Worm (Caenorhabditis elegans) whole organism, L4 larva: Measurements from ENCODE around the gene cutl-23.
A peak's percentile ranks its signal among the peaks of the same experiment; 100 is the strongest.

ENCODE experiments used
- F37D6.2 ChIP-seq: sonication (generic microtip); optimal IDR thresholded peaks from 2 replicates; lab custom pipeline; 2016; ENCODE audit warnings: mild to moderate bottlenecking, missing genetic modification characterization, missing compliant biosample characterization
- Y75B8A.6 ChIP-seq: fragments of 200-800 bp; sonication (Bioruptor generic); IDR thresholded peaks from 2 replicates; pipeline ENCODE4 v1.3.6; 2022; ENCODE audit warnings: missing genetic modification reagents, missing genetic modification characterization, missing compliant biosample characterization
- aha-1 ChIP-seq: fragments of 150-350 bp; peaks from one replicate; lab custom pipeline; 2014; ENCODE audit warnings: missing biosample characterization, missing genetic modification characterization
- aly-2 ChIP-seq: sonication (generic microtip); optimal IDR thresholded peaks from 2 replicates; lab custom pipeline; 2018; ENCODE audit warnings: missing biosample characterization, missing genetic modification characterization
- ceh-20 ChIP-seq: fragments of 200-800 bp; sonication (Bioruptor generic); IDR thresholded peaks from 2 replicates; pipeline ENCODE4 v1.3.6; 2022; ENCODE audit warnings: missing genetic modification reagents, missing genetic modification characterization, missing compliant biosample characterization
- ctbp-1 ChIP-seq: fragments of 200-800 bp; sonication (Bioruptor generic); IDR thresholded peaks from 2 replicates; pipeline ENCODE4 v1.3.6; 2022; ENCODE audit warnings: missing genetic modification reagents, missing genetic modification characterization, missing compliant biosample characterization
- daf-8 ChIP-seq: fragments of 200-800 bp; sonication (Bioruptor generic); IDR thresholded peaks from 2 replicates; pipeline ENCODE4 v1.3.6; 2022; ENCODE audit warnings: missing genetic modification characterization, missing compliant biosample characterization
- dmd-6 ChIP-seq: fragments of 200-800 bp; sonication (Bioruptor generic); IDR thresholded peaks from 2 replicates; pipeline ENCODE4 v1.3.6; 2022; ENCODE audit warnings: missing genetic modification reagents, missing genetic modification characterization, missing compliant biosample characterization
- dmd-9 ChIP-seq: fragments of 200-800 bp; sonication (Bioruptor generic); IDR thresholded peaks from 2 replicates; pipeline ENCODE4 v1.3.6; 2022; ENCODE audit warnings: missing genetic modification reagents, missing genetic modification characterization, missing compliant biosample characterization
- dpl-1 ChIP-seq: fragments of 150-350 bp; optimal IDR thresholded peaks from 2 replicates; lab custom pipeline; 2014; ENCODE audit warnings: missing biosample characterization, missing genetic modification reagents, missing genetic modification characterization
- duxl-1 ChIP-seq: sonication (generic microtip); optimal IDR thresholded peaks from 2 replicates; lab custom pipeline; 2016; ENCODE audit warnings: mild to moderate bottlenecking, missing genetic modification characterization, moderate library complexity, missing compliant biosample characterization; ENCODE audit not compliant: poor library complexity
- dve-1 ChIP-seq: sonication (generic microtip); optimal IDR thresholded peaks from 2 replicates; lab custom pipeline; 2017; ENCODE audit warnings: antibody characterized with exemption, mild to moderate bottlenecking, missing genetic modification characterization, missing compliant biosample characterization; ENCODE audit not compliant: insufficient read depth
- fkh-10 ChIP-seq: fragments of 150-350 bp; optimal IDR thresholded peaks from 2 replicates; lab custom pipeline; 2014; ENCODE audit warnings: missing biosample characterization, missing genetic modification reagents, missing genetic modification characterization
- gei-8 ChIP-seq: fragments of 200-800 bp; sonication (Bioruptor generic); optimal IDR thresholded peaks from 2 replicates; lab custom pipeline; 2018; ENCODE audit warnings: mild to moderate bottlenecking, missing genetic modification characterization, missing compliant biosample characterization
- hif-1 ChIP-seq, 2 experiments: sonication (generic microtip); optimal IDR thresholded peaks; 2 replicates each; lab custom pipeline; 2016 to 2017; ENCODE audit warnings: missing compliant biosample characterization in 2 of 2, missing genetic modification characterization in 2 of 2, missing genetic modification reagents in 2 of 2, missing genotype in 2 of 2, mild to moderate bottlenecking in 1 of 2
- hlh-11 ChIP-seq: fragments of 200-800 bp; sonication (Bioruptor generic); optimal IDR thresholded peaks from 2 replicates; lab custom pipeline; 2018; ENCODE audit warnings: mild to moderate bottlenecking, missing genetic modification characterization, missing compliant biosample characterization
- hlh-30 ChIP-seq: sonication (generic microtip); optimal IDR thresholded peaks from 2 replicates; lab custom pipeline; 2017; ENCODE audit warnings: antibody characterized with exemption, mild to moderate bottlenecking, missing genetic modification characterization, missing compliant biosample characterization; ENCODE audit not compliant: insufficient read depth
- hmg-1.1 ChIP-seq: fragments of 200-800 bp; sonication (Bioruptor generic); IDR thresholded peaks from 2 replicates; pipeline ENCODE4 v1.3.6; 2022; ENCODE audit warnings: missing genetic modification reagents, missing genetic modification characterization, missing compliant biosample characterization
- jun-1 ChIP-seq: fragments of 150-350 bp; optimal IDR thresholded peaks from 2 replicates; lab custom pipeline; 2014; ENCODE audit warnings: missing biosample characterization, missing genetic modification reagents, missing genetic modification characterization
- lim-7 ChIP-seq: fragments of 200-800 bp; sonication (Bioruptor generic); IDR thresholded peaks from 2 replicates; pipeline ENCODE4 v1.3.6; 2022; ENCODE audit warnings: missing genetic modification characterization, missing compliant biosample characterization
- lin-13 ChIP-seq: fragments of 150-350 bp; optimal IDR thresholded peaks from 2 replicates; lab custom pipeline; 2014; ENCODE audit warnings: missing biosample characterization, missing genetic modification reagents, missing genetic modification characterization
- lsy-2 ChIP-seq, 2 experiments: fragments of 150-350 bp in 1 of 2; sonication (generic microtip) in 1 of 2; optimal IDR thresholded peaks; 2 replicates each; lab custom pipeline; 2014 to 2017; ENCODE audit warnings: missing biosample characterization in 2 of 2, missing genetic modification characterization in 2 of 2
- mdt-29 ChIP-seq: fragments of 200-800 bp; sonication (Bioruptor generic); IDR thresholded peaks from 2 replicates; pipeline ENCODE4 v1.3.6; 2022; ENCODE audit warnings: missing genetic modification reagents, missing genetic modification characterization, missing compliant biosample characterization
- mep-1 ChIP-seq: fragments of 150-350 bp; sonication (generic microtip); optimal IDR thresholded peaks from 3 replicates; lab custom pipeline; 2014; ENCODE audit warnings: missing biosample characterization, missing genetic modification characterization
- mes-2 ChIP-seq: sonication (generic microtip); optimal IDR thresholded peaks from 2 replicates; lab custom pipeline; 2016; ENCODE audit warnings: missing genotype, mild to moderate bottlenecking, missing genetic modification characterization, missing compliant biosample characterization; ENCODE audit not compliant: poor library complexity, severe bottlenecking
- mxl-3 ChIP-seq: fragments of 200-800 bp; sonication (Bioruptor generic); optimal IDR thresholded peaks from 2 replicates; lab custom pipeline; 2018; ENCODE audit warnings: mild to moderate bottlenecking, missing genetic modification characterization, missing compliant biosample characterization
- nhr-10 ChIP-seq: fragments of 150-350 bp; optimal IDR thresholded peaks from 2 replicates; lab custom pipeline; 2014; ENCODE audit warnings: missing biosample characterization, missing genetic modification characterization
- nhr-102 ChIP-seq: sonication (generic microtip); optimal IDR thresholded peaks from 2 replicates; lab custom pipeline; 2016; ENCODE audit warnings: mild to moderate bottlenecking, missing genetic modification characterization, moderate library complexity, missing compliant biosample characterization
- nhr-11 ChIP-seq: fragments of 150-350 bp; optimal IDR thresholded peaks from 2 replicates; lab custom pipeline; 2014; ENCODE audit warnings: missing biosample characterization, missing genetic modification characterization
- nhr-28 ChIP-seq: fragments of 150-350 bp; optimal IDR thresholded peaks from 2 replicates; lab custom pipeline; 2014; ENCODE audit warnings: missing biosample characterization, missing genetic modification characterization
- nhr-42 ChIP-seq: fragments of 200-800 bp; sonication (Bioruptor generic); IDR thresholded peaks from 2 replicates; pipeline ENCODE4 v1.3.6; 2022; ENCODE audit warnings: missing genetic modification characterization, missing compliant biosample characterization
- nhr-48 ChIP-seq: sonication (generic microtip); optimal IDR thresholded peaks from 2 replicates; lab custom pipeline; 2016; ENCODE audit warnings: mild to moderate bottlenecking, missing genetic modification characterization, missing compliant biosample characterization
- nhr-77 ChIP-seq: fragments of 150-350 bp; optimal IDR thresholded peaks from 2 replicates; lab custom pipeline; 2014; ENCODE audit warnings: missing biosample characterization, missing genetic modification characterization
- php-3 ChIP-seq: fragments of 200-800 bp; sonication (Bioruptor generic); IDR thresholded peaks from 2 replicates; pipeline ENCODE4 v1.3.6; 2022; ENCODE audit warnings: missing genetic modification reagents, missing genetic modification characterization, missing compliant biosample characterization
- pqm-1 ChIP-seq: sonication (generic microtip); optimal IDR thresholded peaks from 2 replicates; lab custom pipeline; 2017; ENCODE audit warnings: missing biosample characterization, missing genetic modification characterization
- rbr-2 ChIP-seq: sonication (generic microtip); optimal IDR thresholded peaks from 2 replicates; lab custom pipeline; 2016; ENCODE audit warnings: missing genotype, missing genetic modification characterization, missing compliant biosample characterization
- set-16 ChIP-seq: fragments of 200-800 bp; sonication (Bioruptor generic); IDR thresholded peaks from 2 replicates; pipeline ENCODE4 v1.3.6; 2022; ENCODE audit warnings: missing genetic modification reagents, missing genetic modification characterization, missing compliant biosample characterization
- spr-1 ChIP-seq: sonication (generic microtip); optimal IDR thresholded peaks from 2 replicates; lab custom pipeline; 2016; ENCODE audit warnings: mild to moderate bottlenecking, missing genetic modification characterization, missing compliant biosample characterization
- tra-1 ChIP-seq: fragments of 200-800 bp; sonication (Bioruptor generic); IDR thresholded peaks from 2 replicates; pipeline ENCODE4 v1.3.6; 2022; ENCODE audit warnings: missing genetic modification reagents, missing genetic modification characterization, missing compliant biosample characterization
- unc-39 ChIP-seq: sonication (generic microtip); optimal IDR thresholded peaks from 2 replicates; lab custom pipeline; 2017; ENCODE audit warnings: missing biosample characterization, missing genetic modification characterization
- unc-62 ChIP-seq, 3 experiments: fragments of 150-350 bp in 1 of 3; sonication (generic microtip); optimal IDR thresholded peaks in 2 of 3; peaks in 1 of 3; 1 replicate in 1 of 3; 2 replicates in 2 of 3; lab custom pipeline; 2014 to 2017; ENCODE audit warnings: missing biosample characterization in 3 of 3, missing genetic modification characterization in 3 of 3, missing genetic modification reagents in 3 of 3, missing genotype in 1 of 3
- vab-7 ChIP-seq: fragments of 200-800 bp; sonication (Bioruptor generic); IDR thresholded peaks from 2 replicates; pipeline ENCODE4 v1.3.6; 2022; ENCODE audit warnings: missing genetic modification reagents, missing genetic modification characterization, missing compliant biosample characterization
- ztf-7 ChIP-seq: fragments of 150-350 bp; optimal IDR thresholded peaks from 2 replicates; lab custom pipeline; 2014; ENCODE audit warnings: missing biosample characterization, missing genetic modification characterization

Gene cutl-23

ce11 chrIII:5785273-5785929 lies 15.4 kb downstream of the cutl-23 start, which contains the start of gene Y37B11A.3:
Gene Y37B11A.3, minus strand, starts transcription at chrIII:5785323.
- TF ChIP-seq nhr-48 (tag; lab: Kevin White, UChicago) = peak; percentile 33
- peak; percentile 15 for TF ChIP-seq nhr-28 (tag; lab: Kevin White, UChicago)
- peak; percentile 72 for TF ChIP-seq dmd-6 (GFP tag; lab: Robert Waterston, UW)
- 0 out of 2 replicates have a peak, but pooled peaks have one; percentile 43 for TF ChIP-seq Y75B8A.6 (GFP tag; lab: Robert Waterston, UW)
- peak; percentile 73 for TF ChIP-seq dve-1 (tag; lab: Kevin White, UChicago)
- no peak for TF ChIP-seq unc-39 (tag; lab: Kevin White, UChicago)
- peak; percentile 65 for TF ChIP-seq rbr-2 (tag; lab: Kevin White, UChicago)
- peak; percentile 62; the same call in 1 of the 2 replicates for TF ChIP-seq dmd-9
- TF ChIP-seq dpl-1 (GFP tag; lab: Kevin White, UChicago) = peak; percentile 75
- TF ChIP-seq lin-13 (GFP tag; lab: Kevin White, UChicago) = peak; percentile 56
- no peak for TF ChIP-seq ztf-7 (tag; lab: Kevin White, UChicago)
- TF ChIP-seq php-3 = 0 out of 2 replicates have a peak, but pooled peaks have one; percentile 35
- peak; percentile 21 for TF ChIP-seq F37D6.2 (tag; lab: Kevin White, UChicago)
- no peak for TF ChIP-seq pqm-1
- TF ChIP-seq gei-8 (GFP tag; lab: Kevin White, UChicago) = no peak
- TF ChIP-seq hlh-30 = peak; percentile 7
- TF ChIP-seq jun-1 (tag; lab: Kevin White, UChicago) = peak; percentile 26
- TF ChIP-seq mxl-3 (GFP tag; lab: Kevin White, UChicago) = peak; percentile 58
- TF ChIP-seq aly-2 (tag; lab: Kevin White, UChicago) = no peak
- no peak for TF ChIP-seq daf-8 (GFP tag; lab: Robert Waterston, UW)
- TF ChIP-seq hif-1 (tag; optimal IDR thresholded peaks at IDR 0.05; lab: Kevin White, UChicago) = peak in 1 of 2 experiments; percentile 45
- peak in 1 of 2 experiments; percentile 78 for TF ChIP-seq lsy-2 (tag; optimal IDR thresholded peaks at IDR 0.05; lab: Kevin White, UChicago)
- TF ChIP-seq hmg-1.1 (GFP tag; lab: Robert Waterston, UW) = peak; percentile 83
- TF ChIP-seq fkh-10 (GFP tag; lab: Kevin White, UChicago) = no peak
- peak; percentile 19; the same call in 1 of the 2 replicates for TF ChIP-seq vab-7 (GFP tag; lab: Robert Waterston, UW)
- peak; percentile 67 for TF ChIP-seq nhr-102 (tag; lab: Kevin White, UChicago)
- no peak for TF ChIP-seq lim-7
- TF ChIP-seq tra-1 (GFP tag; lab: Robert Waterston, UW) = 0 out of 2 replicates have a peak, but pooled peaks have one; percentile 48
- TF ChIP-seq ctbp-1 = peak; percentile 51; the same call in 1 of the 2 replicates
- TF ChIP-seq nhr-42 (GFP tag; lab: Robert Waterston, UW) = no peak
- peak; percentile 98 for TF ChIP-seq aha-1 (tag; lab: Kevin White, UChicago)
- TF ChIP-seq nhr-11 (tag; lab: Kevin White, UChicago) = peak; percentile 18
- peak; percentile 22; the same call in 1 of the 2 replicates for TF ChIP-seq mdt-29 (GFP tag; lab: Robert Waterston, UW)
- peak; percentile 39 for TF ChIP-seq duxl-1
- peak; percentile 76 for TF ChIP-seq mep-1 (tag; lab: Kevin White, UChicago)
- TF ChIP-seq nhr-77 (tag; lab: Kevin White, UChicago) = peak; percentile 39
- peak; percentile 68; the same call in 1 of the 2 replicates for TF ChIP-seq ceh-20 (GFP tag; lab: Robert Waterston, UW)
- peak; percentile 33; the same call in 1 of the 2 replicates for TF ChIP-seq set-16 (GFP tag; lab: Robert Waterston, UW)
- TF ChIP-seq spr-1 (tag; lab: Kevin White, UChicago) = peak; percentile 42
- TF ChIP-seq hlh-11 (tag; lab: Kevin White, UChicago) = peak; percentile 61
- TF ChIP-seq nhr-10 (tag; lab: Kevin White, UChicago) = no peak
- TF ChIP-seq mes-2 (tag; lab: Kevin White, UChicago) = peak; percentile 84
- TF ChIP-seq unc-62 (GFP tag; optimal IDR thresholded peaks at IDR 0.05 in 1 of 2; lab: Kevin White, UChicago) = no peak
- no peak for TF ChIP-seq unc-62 (tag; optimal IDR thresholded peaks at IDR 0.05; lab: Kevin White, UChicago)
